Fruit fly (Drosophila melanogaster): ENCODE results near the gene CG9663.

Gene CG9663

DNA sequence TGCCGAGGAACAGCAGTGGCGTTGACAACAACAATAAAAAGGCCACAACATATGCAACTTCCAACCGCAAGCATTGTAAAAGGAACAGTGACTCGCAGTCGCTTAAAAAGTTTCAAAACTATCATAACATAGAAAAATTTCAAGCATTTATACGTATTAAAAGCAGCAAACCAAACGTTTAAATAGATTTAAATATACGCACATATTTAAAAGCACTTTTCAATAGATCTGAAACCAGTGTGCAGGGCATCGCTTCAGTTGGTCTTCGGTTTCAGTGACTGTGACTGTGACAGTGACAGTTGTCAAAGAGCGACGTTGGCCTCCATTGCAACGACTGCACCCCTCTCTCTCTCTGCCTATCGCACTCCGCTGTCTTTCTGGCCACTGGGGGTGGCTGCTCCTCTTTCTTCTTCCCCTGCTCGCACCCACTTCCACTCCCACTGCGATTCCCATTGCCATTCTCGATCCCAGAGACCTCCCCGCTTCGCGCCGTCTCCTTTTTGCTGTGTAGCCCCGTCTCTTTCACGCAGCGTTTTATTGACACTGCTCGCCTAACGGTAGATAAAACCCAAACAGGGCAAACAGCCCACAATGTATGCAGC is 45.3 kb upstream of the CG9663 start (continued):
- TF ChIP-seq H2.0 (GFP tag; IDR thresholded peaks at IDR 0.05) (peak; percentile 85), da (GFP tag; optimal IDR thresholded peaks at IDR 0.05) (no peak), Mes4 (GFP tag; optimal IDR thresholded peaks at IDR 0.05) (peak; percentile 61), ranshi (GFP tag; IDR thresholded peaks at IDR 0.05) (peak; percentile 86), CkIIα-i1 (GFP tag; IDR thresholded peaks at IDR 0.05) (no peak), dan (GFP tag; IDR thresholded peaks at IDR 0.05) (peak; percentile 60; the same call in 1 of the 2 replicates), luna (GFP tag; optimal IDR thresholded peaks at IDR 0.05) (no peak), vfl (GFP tag; optimal IDR thresholded peaks at IDR 0.05) (no peak), disco-r (GFP tag; optimal IDR thresholded peaks at IDR 0.05) (no peak), crc (GFP tag; optimal IDR thresholded peaks at IDR 0.05) (peak; percentile 32), CG1832 (GFP tag; optimal IDR thresholded peaks at IDR 0.05) (peak; percentile 25), wek (GFP tag; optimal IDR thresholded peaks at IDR 0.05) (no peak)

- TF ChIP-seq ftz-f1 (GFP tag; optimal IDR thresholded peaks at IDR 0.05) (no peak), sima (GFP tag; optimal IDR thresholded peaks at IDR 0.05) (no peak), CoRest (tag; optimal IDR thresholded peaks at IDR 0.05) (no peak), Antp (GFP tag; optimal IDR thresholded peaks at IDR 0.05) (no peak), ap (GFP tag; IDR thresholded peaks at IDR 0.05) (no peak), schlank (tag; optimal IDR thresholded peaks at IDR 0.05) (no peak), CG18619 (GFP tag; optimal IDR thresholded peaks at IDR 0.05) (no peak), sc (optimal IDR thresholded peaks at IDR 0.05) (no peak), sc (GFP tag; optimal IDR thresholded peaks at IDR 0.05) (no peak), Blimp-1 (GFP tag; optimal IDR thresholded peaks at IDR 0.05) (peak; percentile 24), ara (GFP tag; IDR thresholded peaks at IDR 0.05) (no peak), CG6791 (GFP tag; IDR thresholded peaks at IDR 0.05; ENCODE audit: partially characterized antibody) (peak; percentile 53; the same call in 1 of the 3 replicates), CG6254 (GFP tag; optimal IDR thresholded peaks at IDR 0.05) (no peak), Lhr (GFP tag; optimal IDR thresholded peaks at IDR 0.05) (no peak), pzg (GFP tag; optimal IDR thresholded peaks at IDR 0.05) (no peak), HLH54F (GFP tag; optimal IDR thresholded peaks at IDR 0.05) (no peak), Doc2 (GFP tag; IDR thresholded peaks at IDR 0.05) (no peak), sqz (GFP tag; optimal IDR thresholded peaks at IDR 0.05) (no peak), oc (tag; optimal IDR thresholded peaks at IDR 0.05) (no peak), MBD-R2 (GFP tag; IDR thresholded peaks at IDR 0.05) (no peak), Stat92E (GFP tag; optimal IDR thresholded peaks at IDR 0.05) (peak in 1 of 3 experiments; percentile 91), Aef1 (GFP tag; IDR thresholded peaks at IDR 0.05) (no peak), lab (GFP tag; optimal IDR thresholded peaks at IDR 0.05) (no peak), crol (GFP tag; IDR thresholded peaks at IDR 0.05) (peak; percentile 48; the same call in 1 of the 2 replicates), Max (GFP tag; optimal IDR thresholded peaks at IDR 0.05) (no peak), CG31224 (GFP tag; IDR thresholded peaks at IDR 0.05) (no peak), Poxn (GFP tag; IDR thresholded peaks at IDR 0.05) (no peak), CG8944 (GFP tag; optimal IDR thresholded peaks at IDR 0.05) (no peak), rib (GFP tag; IDR thresholded peaks at IDR 0.05) (no peak), ci (GFP tag; IDR thresholded peaks at IDR 0.05) (no peak), CG15514 (GFP tag; optimal IDR thresholded peaks at IDR 0.05) (no peak), CG16863 (GFP tag; optimal IDR thresholded peaks at IDR 0.05) (no peak), CG31388 (GFP tag; optimal IDR thresholded peaks at IDR 0.05) (no peak), CG12391 (tag; optimal IDR thresholded peaks at IDR 0.05) (no peak), CG4404 (GFP tag; IDR thresholded peaks at IDR 0.05) (no peak), CG17186 (GFP tag; optimal IDR thresholded peaks at IDR 0.05) (no peak), zf30C (GFP tag; optimal IDR thresholded peaks at IDR 0.05) (no peak), ems (GFP tag; optimal IDR thresholded peaks at IDR 0.05) (no peak), gsb (GFP tag; IDR thresholded peaks at IDR 0.05) (no peak)
Observed at dm6 chr2L:3346483-3346839, 43.5 kb upstream of the CG9663 start.
